Fruit fly (Drosophila melanogaster): ENCODE measurements around the gene CG11131.

DNA sequence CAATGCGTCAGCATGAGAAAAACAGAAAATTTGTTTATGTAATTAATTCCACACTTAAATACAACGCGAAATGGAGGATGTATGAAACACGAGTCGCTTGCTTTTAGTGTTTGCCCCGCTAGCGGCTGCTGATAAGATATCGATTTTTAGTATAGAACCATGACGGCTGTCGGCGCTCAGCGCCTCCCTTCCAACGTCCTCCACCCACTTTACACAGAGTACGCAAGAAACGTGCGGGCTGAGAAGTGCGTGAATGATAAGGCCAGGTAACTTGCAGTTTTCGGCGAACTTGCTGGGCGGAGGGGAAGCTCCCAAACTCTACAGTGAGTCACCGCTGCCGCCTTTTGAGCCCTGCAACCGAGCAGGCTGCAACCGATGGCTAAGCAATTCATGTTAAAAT is 28.2 kb upstream of the CG11131 start:
- TF ChIP-seq fd96Ca (GFP tag; IDR thresholded peaks at IDR 0.05) = no peak
- no peak for TF ChIP-seq D1 (tag; optimal IDR thresholded peaks at IDR 0.05)
- no peak for TF ChIP-seq CG32121 (GFP tag; IDR thresholded peaks at IDR 0.05)
- TF ChIP-seq EcR (GFP tag; optimal IDR thresholded peaks at IDR 0.05) = no peak
- no peak for TF ChIP-seq gl (tag; optimal IDR thresholded peaks at IDR 0.05)
- TF ChIP-seq Pif1B (GFP tag; optimal IDR thresholded peaks at IDR 0.05) = no peak
- no peak for TF ChIP-seq CG13204 (GFP tag; optimal IDR thresholded peaks at IDR 0.05)
- TF ChIP-seq Pif1A (GFP tag; optimal IDR thresholded peaks at IDR 0.05) = no peak
